Fruit fly (Drosophila melanogaster) Kc167 (cell line): ENCODE measurements around the gene dpr2.

Source experiments
- Myc ChIP-seq: fragments of >200 bp; optimal IDR thresholded peaks from 2 replicates; lab custom pipeline; 2017; ENCODE audit warnings: missing external identifiers
- h ChIP-seq: fragments of >200 bp; optimal IDR thresholded peaks from 3 replicates; lab custom pipeline; 2018; ENCODE audit warnings: missing external identifiers
- insv ChIP-seq: fragments of >200 bp; optimal IDR thresholded peaks from 3 replicates; lab custom pipeline; 2018; ENCODE audit warnings: missing external identifiers
- psq ChIP-seq: fragments of >200 bp; optimal IDR thresholded peaks from 2 replicates; lab custom pipeline; 2017; ENCODE audit warnings: missing external identifiers
- ttk ChIP-seq: sonication (Bioruptor generic); optimal IDR thresholded peaks from 2 replicates; lab custom pipeline; 2017; ENCODE audit warnings: missing external identifiers

DNA sequence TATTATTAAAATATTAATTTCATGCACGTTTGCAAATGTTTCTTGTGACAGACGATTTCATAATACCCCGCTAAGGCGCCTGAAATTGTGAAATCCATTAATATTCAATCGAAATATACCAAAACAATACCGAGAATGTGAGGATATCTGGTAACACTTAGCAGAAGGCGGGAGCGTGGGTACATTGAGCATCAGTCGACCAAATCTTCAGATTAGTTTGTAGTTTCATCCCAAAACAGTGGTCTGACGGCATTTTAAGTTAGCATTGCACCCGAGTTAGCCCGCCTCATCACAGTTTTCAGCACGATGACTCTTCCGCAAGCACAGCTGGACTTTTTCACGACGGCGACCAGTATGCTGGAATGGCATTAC is 40.7 kb upstream of the dpr2 start, which contains the start of gene Nup154:
- TF ChIP-seq insv (lab: Kevin White, UChicago) (no peak), psq (lab: Kevin White, UChicago) (no peak), Myc (lab: Kevin White, UChicago) (no peak), ttk (lab: Kevin White, UChicago) (no peak), h (lab: Kevin White, UChicago) (no peak)
